Fruit fly (Drosophila melanogaster): ENCODE results near the gene CG8112.

- no peak for TF ChIP-seq dsx (GFP tag; optimal IDR thresholded peaks at IDR 0.05; ENCODE audit: poor library complexity, severe bottlenecking)
- TF ChIP-seq CG34406 (GFP tag; optimal IDR thresholded peaks at IDR 0.05): no peak
- TF ChIP-seq CG8632 (GFP tag; optimal IDR thresholded peaks at IDR 0.05): no peak
- no peak for TF ChIP-seq Blimp-1 (GFP tag; optimal IDR thresholded peaks at IDR 0.05)
- TF ChIP-seq Ets21C (GFP tag; optimal IDR thresholded peaks at IDR 0.05): no peak
- no peak for TF ChIP-seq Smox (GFP tag; optimal IDR thresholded peaks at IDR 0.05)
- TF ChIP-seq Sox102F (GFP tag; optimal IDR thresholded peaks at IDR 0.05): no peak
- no peak for TF ChIP-seq Gug (GFP tag; IDR thresholded peaks at IDR 0.05)
- TF ChIP-seq CG6854 (GFP tag; optimal IDR thresholded peaks at IDR 0.05): no peak
- no peak for TF ChIP-seq Sox14 (GFP tag; optimal IDR thresholded peaks at IDR 0.05)
- TF ChIP-seq fkh (GFP tag; optimal IDR thresholded peaks at IDR 0.05): no peak
These were observed 29.5 kb upstream of the CG8112 start for dm6 chr3R:8683280-8683679.
